Worm (Caenorhabditis elegans) whole organism, young adult: ENCODE data around the gene set-24.

Source experiments
- lin-26 ChIP-seq: fragments of 200-800 bp; sonication (Bioruptor generic); IDR thresholded peaks from 2 replicates; pipeline ENCODE4 v1.3.6; 2022; ENCODE audit warnings: missing genetic modification reagents, missing genetic modification characterization, missing compliant biosample characterization
- snpc-3.4 ChIP-seq: sonication (generic microtip); optimal IDR thresholded peaks from 2 replicates; lab custom pipeline; 2017; ENCODE audit warnings: missing genetic modification characterization, mild to moderate bottlenecking, missing compliant biosample characterization, antibody characterized with exemption, moderate library complexity, missing genotype, missing genetic modification reagents

- no peak for TF ChIP-seq snpc-3.4 (tag; lab: Kevin White, UChicago)
- TF ChIP-seq lin-26 (GFP tag; lab: Robert Waterston, UW) = no peak
These were observed 59.5 kb downstream of the set-24 start for ce11 chrII:12071243-12071642.
